Worm (Caenorhabditis elegans): ENCODE data around the gene plk-3.

DNA sequence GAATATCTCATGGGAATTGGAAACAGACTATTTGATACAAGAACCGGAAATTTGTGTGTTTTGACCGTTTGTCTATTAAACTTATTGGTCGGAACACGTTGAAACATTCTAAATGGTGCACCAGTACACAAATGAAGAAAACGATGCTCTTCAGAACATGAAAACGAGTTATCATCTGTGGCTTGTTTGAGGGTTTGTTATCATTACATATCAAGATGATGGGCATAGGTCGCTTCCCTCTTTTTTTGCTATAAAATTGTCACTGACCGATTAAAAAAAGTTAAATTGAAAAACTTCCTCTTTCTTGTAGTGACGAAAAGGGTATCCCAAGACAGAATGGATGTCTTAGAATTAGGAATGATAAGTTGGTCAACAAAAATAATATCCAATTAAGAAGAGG lies 4.4 kb downstream of the plk-3 start:
- TF ChIP-seq ama-1 (optimal IDR thresholded peaks at IDR 0.05) (no peak), ceh-13 (GFP tag; optimal IDR thresholded peaks at IDR 0.05) (no peak), sea-1 (GFP tag; conservative IDR thresholded peaks at IDR 0.05) (no peak), pes-1 (GFP tag; IDR thresholded peaks at IDR 0.05) (no peak), tbx-11 (GFP tag; IDR thresholded peaks at IDR 0.05) (no peak), hmg-4 (GFP tag; optimal IDR thresholded peaks at IDR 0.05) (no peak), ceh-36 (tag; optimal IDR thresholded peaks at IDR 0.05) (no peak), flt-1 (GFP tag; IDR thresholded peaks at IDR 0.05) (no peak), tra-4 (tag; optimal IDR thresholded peaks at IDR 0.05) (no peak), aly-1 (tag; optimal IDR thresholded peaks at IDR 0.05) (no peak), ets-7 (tag; optimal IDR thresholded peaks at IDR 0.05) (no peak)

Data from whole organism, early embryonic.